Fruit fly (Drosophila melanogaster): ENCODE measurements around the gene APC7.

Gene APC7

DNA sequence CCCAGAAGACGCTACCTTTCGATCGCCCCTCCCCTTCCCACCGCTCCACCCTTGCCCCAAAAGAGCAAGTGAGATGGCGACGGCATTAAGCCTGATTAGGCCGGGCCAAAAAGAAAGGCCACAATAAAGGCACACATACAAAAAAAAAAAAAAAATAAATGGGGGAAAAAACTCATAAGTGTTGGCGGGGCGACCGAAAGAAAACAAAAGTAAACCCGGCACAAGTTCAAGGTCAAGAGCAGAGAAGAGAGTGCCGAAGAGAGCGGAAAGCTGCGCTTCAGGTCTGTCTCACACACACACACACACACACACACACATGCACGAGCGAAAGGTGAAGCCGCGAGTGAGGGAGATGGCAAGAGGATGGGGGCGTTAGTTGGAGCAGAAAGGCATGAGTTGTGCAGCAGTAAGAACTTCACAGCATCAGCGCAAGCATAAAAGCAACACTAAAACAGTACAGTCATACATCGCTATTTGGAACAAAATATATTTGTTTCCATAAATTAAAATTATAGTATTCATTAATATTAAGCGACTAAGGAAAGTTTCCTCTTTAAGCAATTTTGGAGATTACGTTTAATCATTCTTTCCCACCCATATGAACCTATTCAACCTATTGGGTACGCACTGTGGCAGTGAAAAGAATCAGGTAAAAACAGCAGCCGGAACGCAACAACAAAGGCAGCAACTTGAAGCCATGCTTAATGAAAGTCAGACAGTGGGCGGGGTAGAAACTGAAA lies 27.3 kb downstream of the APC7 start (continued):
- TF ChIP-seq Poxn (GFP tag; IDR thresholded peaks at IDR 0.05) (no peak), Ptx1 (GFP tag; IDR thresholded peaks at IDR 0.05) (peak; percentile 29; the same call in 1 of the 2 replicates), CG14860 (GFP tag; IDR thresholded peaks at IDR 0.05; ENCODE audit: partially characterized antibody) (no peak), CG15269 (tag; optimal IDR thresholded peaks at IDR 0.05) (peak; percentile 15), HLH54F (GFP tag; optimal IDR thresholded peaks at IDR 0.05) (no peak), HmgD (GFP tag; optimal IDR thresholded peaks at IDR 0.05) (no peak), Scr (GFP tag; IDR thresholded peaks at IDR 0.05; ENCODE audit: partially characterized antibody) (no peak), sisA (GFP tag; IDR thresholded peaks at IDR 0.05) (0 out of 2 replicates have a peak, but pooled peaks have one; percentile 24), pho (GFP tag; optimal IDR thresholded peaks at IDR 0.05) (no peak), br (optimal IDR thresholded peaks at IDR 0.05) (no peak), lov (optimal IDR thresholded peaks at IDR 0.05) (no peak), lov (GFP tag; IDR thresholded peaks at IDR 0.05) (no peak), run (tag; optimal IDR thresholded peaks at IDR 0.05) (no peak), Ets65A (GFP tag) (peak; percentile 37), Opbp (GFP tag; IDR thresholded peaks at IDR 0.05; ENCODE audit: partially characterized antibody) (no peak), Ssrp (tag; optimal IDR thresholded peaks at IDR 0.05) (peak; percentile 23), insv (GFP tag; optimal IDR thresholded peaks at IDR 0.05) (no peak), CG6254 (GFP tag; optimal IDR thresholded peaks at IDR 0.05) (peak; percentile 2), CG8765 (GFP tag; IDR thresholded peaks at IDR 0.05) (0 out of 2 replicates have a peak, but pooled peaks have one; percentile 7), vvl (GFP tag; IDR thresholded peaks at IDR 0.05) (peak; percentile 55; the same call in 1 of the 2 replicates), gcm (GFP tag; optimal IDR thresholded peaks at IDR 0.05) (no peak), Hr3 (GFP tag; optimal IDR thresholded peaks at IDR 0.05) (no peak), dan (GFP tag; IDR thresholded peaks at IDR 0.05) (no peak), Sry-δ (GFP tag; optimal IDR thresholded peaks at IDR 0.05) (no peak), tio (GFP tag; optimal IDR thresholded peaks at IDR 0.05) (no peak), CG32767 (GFP tag; IDR thresholded peaks at IDR 0.05) (no peak), dimm (GFP tag; IDR thresholded peaks at IDR 0.05) (peak; percentile 11; the same call in 1 of the 2 replicates), org-1 (GFP tag; optimal IDR thresholded peaks at IDR 0.05) (no peak), ara (GFP tag; IDR thresholded peaks at IDR 0.05) (peak; percentile 67; the same call in 1 of the 2 replicates), vfl (GFP tag; optimal IDR thresholded peaks at IDR 0.05) (no peak), CG4730 (GFP tag; IDR thresholded peaks at IDR 0.05) (0 out of 2 replicates have a peak, but pooled peaks have one; percentile 31), E2f2 (GFP tag; IDR thresholded peaks at IDR 0.05) (no peak), slou (GFP tag; optimal IDR thresholded peaks at IDR 0.05) (no peak), gsb-n (tag; optimal IDR thresholded peaks at IDR 0.05) (peak; percentile 21), Asciz (GFP tag; optimal IDR thresholded peaks at IDR 0.05) (no peak), sc (optimal IDR thresholded peaks at IDR 0.05) (no peak), sc (GFP tag; optimal IDR thresholded peaks at IDR 0.05) (peak; percentile 5), CG31441 (GFP tag; IDR thresholded peaks at IDR 0.05) (peak; percentile 33; the same call in 1 of the 2 replicates), fd96Cb (tag; optimal IDR thresholded peaks at IDR 0.05) (peak; percentile 20), croc (GFP tag; conservative IDR thresholded peaks at IDR 0.05) (peak; percentile 40; the same call in 2 of the 3 replicates), pfk (GFP tag; optimal IDR thresholded peaks at IDR 0.05) (no peak), Ets97D (GFP tag; optimal IDR thresholded peaks at IDR 0.05) (no peak), CG2712 (tag; optimal IDR thresholded peaks at IDR 0.05) (peak; percentile 66), Neu2 (GFP tag; optimal IDR thresholded peaks at IDR 0.05; ENCODE audit: borderline replicate concordance) (no peak), Hmx (GFP tag; optimal IDR thresholded peaks at IDR 0.05) (no peak), CG4617 (GFP tag; optimal IDR thresholded peaks at IDR 0.05; ENCODE audit: borderline replicate concordance) (no peak), YL-1 (GFP tag; optimal IDR thresholded peaks at IDR 0.05) (no peak), Abd-B (GFP tag; optimal IDR thresholded peaks at IDR 0.05) (peak; percentile 56), CG1792 (GFP tag; optimal IDR thresholded peaks at IDR 0.05) (no peak), hth (optimal IDR thresholded peaks at IDR 0.05) (no peak), Hmr (GFP tag; optimal IDR thresholded peaks at IDR 0.05) (no peak)

All from whole organism, embryonic.